Fruit fly (Drosophila melanogaster) whole organism, embryonic: ENCODE measurements around the gene topi.

Source experiments
- CG12236 ChIP-seq: fragments of 200-800 bp; sonication (Bioruptor generic); optimal IDR thresholded peaks from 2 replicates; lab custom pipeline; 2016; ENCODE audit warnings: missing biosample characterization, missing genetic modification characterization
- CG2129 ChIP-seq: fragments of 200-800 bp; sonication (Bioruptor generic); IDR thresholded peaks from 2 replicates; pipeline ENCODE4 v1.3.6; 2022; ENCODE audit warnings: missing biosample characterization, missing genetic modification characterization; ENCODE audit not compliant: partially characterized antibody
- CG33213 ChIP-seq: fragments of 200-800 bp; sonication (Bioruptor generic); optimal IDR thresholded peaks from 3 replicates; lab custom pipeline; 2016; ENCODE audit warnings: missing biosample characterization, missing genetic modification characterization
- CG6272 ChIP-seq: fragments of 200-800 bp; sonication (Bioruptor generic); IDR thresholded peaks from 2 replicates; pipeline ENCODE4 v1.3.6; 2022; ENCODE audit warnings: missing biosample characterization, missing genetic modification characterization
- HLH54F ChIP-seq: fragments of 200-800 bp; sonication (Bioruptor generic); optimal IDR thresholded peaks from 3 replicates; lab custom pipeline; 2016; ENCODE audit warnings: missing biosample characterization, missing genetic modification characterization
- Hr78 ChIP-seq, 2 experiments: fragments of 200-800 bp in 1 of 2; fragments of >200 bp in 1 of 2; sonication (Bioruptor generic) in 1 of 2; optimal IDR thresholded peaks; 2 replicates each; lab custom pipeline; 2017 to 2019; ENCODE audit warnings: missing biosample characterization in 2 of 2, missing genetic modification characterization in 2 of 2, mild to moderate bottlenecking in 1 of 2, moderate library complexity in 1 of 2
- Ptx1 ChIP-seq: fragments of 200-800 bp; sonication (Bioruptor generic); IDR thresholded peaks from 2 replicates; pipeline ENCODE4 v1.3.6; 2022; ENCODE audit warnings: missing biosample characterization, missing genetic modification characterization
- esg ChIP-seq: fragments of 200-800 bp; sonication (Bioruptor generic); conservative IDR thresholded peaks from 2 replicates; pipeline ENCODE4 v1.3.6; 2022; ENCODE audit warnings: missing biosample characterization, missing genetic modification characterization

dm6 chr3R:9739793-9740192 lies 35.1 kb upstream of the topi start, which contains the start of gene side-VII:
- no peak for TF ChIP-seq HLH54F (GFP tag; lab: Kevin White, UChicago)
- TF ChIP-seq CG33213 (GFP tag; lab: Kevin White, UChicago), result no peak
- no peak for TF ChIP-seq CG6272
- TF ChIP-seq CG2129 (GFP tag; lab: Robert Waterston, UW), result no peak
- TF ChIP-seq CG12236 (GFP tag; lab: Kevin White, UChicago), result no peak
- TF ChIP-seq Ptx1 (GFP tag; lab: Robert Waterston, UW), result no peak
- TF ChIP-seq esg (GFP tag; lab: Robert Waterston, UW), result no peak
- TF ChIP-seq Hr78 (GFP tag; optimal IDR thresholded peaks at IDR 0.05; lab: Kevin White, UChicago), result peak in 1 of 2 experiments; percentile 29
